Worm (Caenorhabditis elegans) whole organism, L4 larva: Measurements from ENCODE around the gene sdc-3.

Experiments
- F49E8.2 ChIP-seq: sonication (generic microtip); optimal IDR thresholded peaks from 2 replicates; lab custom pipeline; 2016; ENCODE audit warnings: missing compliant biosample characterization, mild to moderate bottlenecking, missing genetic modification characterization, borderline replicate concordance
- Y48G9A.11 ChIP-seq: fragments of 200-800 bp; sonication (Bioruptor generic); IDR thresholded peaks from 2 replicates; pipeline ENCODE4 v1.3.6; 2022; ENCODE audit warnings: missing genetic modification reagents, missing genetic modification characterization, missing compliant biosample characterization
- aha-1 ChIP-seq: fragments of 150-350 bp; peaks from one replicate; lab custom pipeline; 2014; ENCODE audit warnings: missing biosample characterization, missing genetic modification characterization
- aly-2 ChIP-seq: sonication (generic microtip); optimal IDR thresholded peaks from 2 replicates; lab custom pipeline; 2018; ENCODE audit warnings: missing biosample characterization, missing genetic modification characterization
- ama-1 ChIP-seq: fragments of 150-350 bp; optimal IDR thresholded peaks from 2 replicates; lab custom pipeline; 2014; ENCODE audit warnings: inconsistent platforms, mixed read lengths
- ceh-28 ChIP-seq: fragments of 150-350 bp; optimal IDR thresholded peaks from 2 replicates; lab custom pipeline; 2014; ENCODE audit warnings: missing biosample characterization, missing genetic modification reagents, missing genetic modification characterization
- ceh-44 ChIP-seq: fragments of 200-800 bp; sonication (Bioruptor generic); IDR thresholded peaks from 2 replicates; pipeline ENCODE4 v1.3.6; 2022; ENCODE audit warnings: missing genetic modification reagents, missing genetic modification characterization, missing compliant biosample characterization
- ceh-62 ChIP-seq: sonication (generic microtip); optimal IDR thresholded peaks from 2 replicates; lab custom pipeline; 2017; ENCODE audit warnings: missing biosample characterization, missing genetic modification characterization
- ceh-82 ChIP-seq: sonication (generic microtip); optimal IDR thresholded peaks from 2 replicates; lab custom pipeline; 2017; ENCODE audit warnings: missing biosample characterization, missing genetic modification characterization
- ces-1 ChIP-seq: fragments of 150-350 bp; sonication (generic microtip); optimal IDR thresholded peaks from 4 replicates; lab custom pipeline; 2014; ENCODE audit warnings: missing biosample characterization, missing genetic modification reagents, missing genetic modification characterization
- ctbp-1 ChIP-seq: fragments of 200-800 bp; sonication (Bioruptor generic); IDR thresholded peaks from 2 replicates; pipeline ENCODE4 v1.3.6; 2022; ENCODE audit warnings: missing genetic modification reagents, missing genetic modification characterization, missing compliant biosample characterization
- daf-16 ChIP-seq, 3 experiments: sonication (generic microtip); optimal IDR thresholded peaks; 2 replicates each; lab custom pipeline; 2016 to 2017; ENCODE audit warnings: missing genetic modification characterization in 3 of 3, missing genetic modification reagents in 3 of 3, mild to moderate bottlenecking in 2 of 3, missing compliant biosample characterization in 2 of 3, missing biosample characterization in 1 of 3, moderate library complexity in 1 of 3
- dmd-6 ChIP-seq: fragments of 200-800 bp; sonication (Bioruptor generic); IDR thresholded peaks from 2 replicates; pipeline ENCODE4 v1.3.6; 2022; ENCODE audit warnings: missing genetic modification reagents, missing genetic modification characterization, missing compliant biosample characterization
- dmd-8 ChIP-seq: fragments of 200-800 bp; sonication (Bioruptor generic); IDR thresholded peaks from 2 replicates; pipeline ENCODE4 v1.3.6; 2022; ENCODE audit warnings: missing genetic modification characterization, missing compliant biosample characterization
- dmd-9 ChIP-seq: fragments of 200-800 bp; sonication (Bioruptor generic); IDR thresholded peaks from 2 replicates; pipeline ENCODE4 v1.3.6; 2022; ENCODE audit warnings: missing genetic modification reagents, missing genetic modification characterization, missing compliant biosample characterization
- egl-27 ChIP-seq: sonication (generic microtip); optimal IDR thresholded peaks from 3 replicates; lab custom pipeline; 2017; ENCODE audit warnings: missing biosample characterization, missing genetic modification reagents, missing genetic modification characterization
- egl-43 ChIP-seq: fragments of 200-800 bp; sonication (Bioruptor generic); IDR thresholded peaks from 2 replicates; pipeline ENCODE4 v1.3.6; 2022; ENCODE audit warnings: missing genetic modification reagents, missing genetic modification characterization, missing compliant biosample characterization
- fkh-10 ChIP-seq: fragments of 150-350 bp; optimal IDR thresholded peaks from 2 replicates; lab custom pipeline; 2014; ENCODE audit warnings: missing biosample characterization, missing genetic modification reagents, missing genetic modification characterization
- hlh-11 ChIP-seq: fragments of 200-800 bp; sonication (Bioruptor generic); optimal IDR thresholded peaks from 2 replicates; lab custom pipeline; 2018; ENCODE audit warnings: mild to moderate bottlenecking, missing genetic modification characterization, missing compliant biosample characterization
- hlh-30 ChIP-seq: sonication (generic microtip); optimal IDR thresholded peaks from 2 replicates; lab custom pipeline; 2017; ENCODE audit warnings: antibody characterized with exemption, mild to moderate bottlenecking, missing genetic modification characterization, missing compliant biosample characterization; ENCODE audit not compliant: insufficient read depth
- lin-1 ChIP-seq: fragments of 200-800 bp; sonication (Bioruptor generic); IDR thresholded peaks from 2 replicates; pipeline ENCODE4 v1.3.6; 2022; ENCODE audit warnings: missing genetic modification reagents, missing genetic modification characterization, missing compliant biosample characterization
- lin-38 ChIP-seq: fragments of 200-800 bp; sonication (Bioruptor generic); IDR thresholded peaks from 2 replicates; pipeline ENCODE4 v1.3.6; 2022; ENCODE audit warnings: missing genetic modification reagents, missing genetic modification characterization, missing compliant biosample characterization
- lir-3 ChIP-seq: sonication (generic microtip); optimal IDR thresholded peaks from 2 replicates; lab custom pipeline; 2016; ENCODE audit warnings: mild to moderate bottlenecking, missing genetic modification characterization, missing compliant biosample characterization
- lsy-2 ChIP-seq, 2 experiments: fragments of 150-350 bp in 1 of 2; sonication (generic microtip) in 1 of 2; optimal IDR thresholded peaks; 2 replicates each; lab custom pipeline; 2014 to 2017; ENCODE audit warnings: missing biosample characterization in 2 of 2, missing genetic modification characterization in 2 of 2
- madf-5 ChIP-seq, 2 experiments: fragments of 200-800 bp; sonication (Bioruptor generic); IDR thresholded peaks; 2 replicates each; pipeline ENCODE4 v1.3.6; 2022; ENCODE audit warnings: missing compliant biosample characterization in 2 of 2, missing genetic modification characterization in 2 of 2
- mdt-29 ChIP-seq: fragments of 200-800 bp; sonication (Bioruptor generic); IDR thresholded peaks from 2 replicates; pipeline ENCODE4 v1.3.6; 2022; ENCODE audit warnings: missing genetic modification reagents, missing genetic modification characterization, missing compliant biosample characterization
- mes-2 ChIP-seq: sonication (generic microtip); optimal IDR thresholded peaks from 2 replicates; lab custom pipeline; 2016; ENCODE audit warnings: missing genotype, mild to moderate bottlenecking, missing genetic modification characterization, missing compliant biosample characterization; ENCODE audit not compliant: poor library complexity, severe bottlenecking
- nhr-10 ChIP-seq: fragments of 150-350 bp; optimal IDR thresholded peaks from 2 replicates; lab custom pipeline; 2014; ENCODE audit warnings: missing biosample characterization, missing genetic modification characterization
- nhr-237 ChIP-seq: sonication (generic microtip); optimal IDR thresholded peaks from 2 replicates; lab custom pipeline; 2017; ENCODE audit warnings: missing biosample characterization, missing genetic modification characterization
- nhr-25 ChIP-seq: sonication (generic microtip); optimal IDR thresholded peaks from 2 replicates; lab custom pipeline; 2017; ENCODE audit warnings: missing genetic modification characterization, mild to moderate bottlenecking, missing compliant biosample characterization, antibody characterized with exemption, moderate library complexity, borderline replicate concordance; ENCODE audit not compliant: insufficient read depth
- nhr-41 ChIP-seq: fragments of 200-800 bp; sonication (Bioruptor generic); IDR thresholded peaks from 2 replicates; pipeline ENCODE4 v1.3.6; 2022; ENCODE audit warnings: missing genetic modification reagents, missing genetic modification characterization, missing compliant biosample characterization
- nhr-48 ChIP-seq: sonication (generic microtip); optimal IDR thresholded peaks from 2 replicates; lab custom pipeline; 2016; ENCODE audit warnings: mild to moderate bottlenecking, missing genetic modification characterization, missing compliant biosample characterization
- nhr-6 ChIP-seq: fragments of 150-350 bp; optimal IDR thresholded peaks from 2 replicates; lab custom pipeline; 2014; ENCODE audit warnings: missing biosample characterization, missing genetic modification characterization
- nhr-77 ChIP-seq: fragments of 150-350 bp; optimal IDR thresholded peaks from 2 replicates; lab custom pipeline; 2014; ENCODE audit warnings: missing biosample characterization, missing genetic modification characterization
- pha-4 ChIP-seq, 2 experiments: fragments of 150-350 bp in 1 of 2; fragments of 200-800 bp in 1 of 2; sonication (Bioruptor generic) in 1 of 2; IDR thresholded peaks in 1 of 2; optimal IDR thresholded peaks in 1 of 2; 2 replicates each; pipeline versions ENCODE4 v1.3.6 to Lab custom; 2014 to 2022; ENCODE audit warnings: missing genetic modification characterization in 2 of 2, missing genetic modification reagents in 2 of 2, missing biosample characterization in 1 of 2, missing compliant biosample characterization in 1 of 2
- php-3 ChIP-seq: fragments of 200-800 bp; sonication (Bioruptor generic); IDR thresholded peaks from 2 replicates; pipeline ENCODE4 v1.3.6; 2022; ENCODE audit warnings: missing genetic modification reagents, missing genetic modification characterization, missing compliant biosample characterization
- rbr-2 ChIP-seq: sonication (generic microtip); optimal IDR thresholded peaks from 2 replicates; lab custom pipeline; 2016; ENCODE audit warnings: missing genotype, missing genetic modification characterization, missing compliant biosample characterization
- set-16 ChIP-seq: fragments of 200-800 bp; sonication (Bioruptor generic); IDR thresholded peaks from 2 replicates; pipeline ENCODE4 v1.3.6; 2022; ENCODE audit warnings: missing genetic modification reagents, missing genetic modification characterization, missing compliant biosample characterization
- snpc-4 ChIP-seq: fragments of 150-350 bp; optimal IDR thresholded peaks from 2 replicates; lab custom pipeline; 2014; ENCODE audit warnings: missing biosample characterization, missing genetic modification characterization
- tra-1 ChIP-seq: fragments of 200-800 bp; sonication (Bioruptor generic); IDR thresholded peaks from 2 replicates; pipeline ENCODE4 v1.3.6; 2022; ENCODE audit warnings: missing genetic modification reagents, missing genetic modification characterization, missing compliant biosample characterization
- unc-130 ChIP-seq: sonication (generic microtip); optimal IDR thresholded peaks from 2 replicates; lab custom pipeline; 2016; ENCODE audit warnings: missing genetic modification reagents, missing genetic modification characterization, missing compliant biosample characterization
- unc-62 ChIP-seq, 3 experiments: fragments of 150-350 bp in 1 of 3; sonication (generic microtip); optimal IDR thresholded peaks in 2 of 3; peaks in 1 of 3; 1 replicate in 1 of 3; 2 replicates in 2 of 3; lab custom pipeline; 2014 to 2017; ENCODE audit warnings: missing biosample characterization in 3 of 3, missing genetic modification characterization in 3 of 3, missing genetic modification reagents in 3 of 3, missing genotype in 1 of 3
- zag-1 ChIP-seq: fragments of 150-350 bp; optimal IDR thresholded peaks from 2 replicates; lab custom pipeline; 2014; ENCODE audit warnings: missing biosample characterization, missing genetic modification characterization
- zip-11 ChIP-seq: fragments of 200-800 bp; sonication (Bioruptor generic); IDR thresholded peaks from 2 replicates; pipeline ENCODE4 v1.3.6; 2022; ENCODE audit warnings: missing genetic modification characterization, missing compliant biosample characterization

The sdc-3 gene

ce11 chrV:15067165-15067564 is 19.2 kb upstream of the sdc-3 start, which contains the start of gene C25D7.10:
C25D7.10 (plus strand) TSS chrV:15067465.
- TF ChIP-seq lin-38 (GFP tag; lab: Robert Waterston, UW) (peak; percentile 27; the same call in 1 of the 2 replicates), pha-4 (GFP tag; IDR thresholded peaks at IDR 0.05; lab: Robert Waterston, UW) (no peak), pha-4 (tag; optimal IDR thresholded peaks at IDR 0.05; lab: Kevin White, UChicago) (no peak), ces-1 (GFP tag; lab: Kevin White, UChicago) (no peak), egl-27 (tag; lab: Kevin White, UChicago) (no peak), mes-2 (no peak)

- TF ChIP-seq unc-130 (GFP tag; lab: Kevin White, UChicago): peak; percentile 75
- no peak for TF ChIP-seq daf-16 (GFP tag; optimal IDR thresholded peaks at IDR 0.05; lab: Kevin White, UChicago)
- TF ChIP-seq daf-16 (tag; optimal IDR thresholded peaks at IDR 0.05; lab: Kevin White, UChicago): peak; percentile 1
- TF ChIP-seq dmd-6 (GFP tag; lab: Robert Waterston, UW): no peak
- peak; percentile 81 for TF ChIP-seq aha-1
- no peak for TF ChIP-seq ceh-82 (tag; lab: Kevin White, UChicago)
- peak in 1 of 2 experiments; percentile 47 for TF ChIP-seq unc-62 (GFP tag; optimal IDR thresholded peaks at IDR 0.05 in 1 of 2; lab: Kevin White, UChicago)
- no peak for TF ChIP-seq unc-62 (tag; optimal IDR thresholded peaks at IDR 0.05; lab: Kevin White, UChicago)
These were observed 17.9 kb upstream of the sdc-3 start, which contains the start of gene otub-1 for ce11 chrV:15065837-15066348. otub-1 (plus strand) TSS chrV:15066298.

- TF ChIP-seq nhr-6 (tag; lab: Kevin White, UChicago) (peak; percentile 60), F49E8.2 (tag; lab: Kevin White, UChicago) (no peak), madf-5 (GFP tag; IDR thresholded peaks at IDR 0.05; lab: Robert Waterston, UW) (no peak), ceh-44 (GFP tag; lab: Robert Waterston, UW) (no peak), nhr-77 (tag; lab: Kevin White, UChicago) (peak; percentile 16), zag-1 (tag; lab: Kevin White, UChicago) (no peak), snpc-4 (tag; lab: Kevin White, UChicago) (no peak), nhr-25 (no peak), nhr-41 (GFP tag; lab: Robert Waterston, UW) (no peak), nhr-48 (tag; lab: Kevin White, UChicago) (no peak), ama-1 (lab: Kevin White, UChicago) (no peak), hlh-30 (tag; lab: Kevin White, UChicago) (no peak), fkh-10 (GFP tag; lab: Kevin White, UChicago) (no peak), unc-130 (GFP tag; lab: Kevin White, UChicago) (no peak), tra-1 (GFP tag; lab: Robert Waterston, UW) (no peak), rbr-2 (tag; lab: Kevin White, UChicago) (peak; percentile 15), dmd-8 (GFP tag; lab: Robert Waterston, UW) (no peak), ces-1 (GFP tag; lab: Kevin White, UChicago) (no peak), dmd-9 (GFP tag; lab: Robert Waterston, UW) (peak; percentile 49; the same call in 1 of the 2 replicates), nhr-237 (tag; lab: Kevin White, UChicago) (no peak), set-16 (peak; percentile 52), ceh-62 (tag; lab: Kevin White, UChicago) (no peak), egl-27 (tag; lab: Kevin White, UChicago) (no peak), aly-2 (no peak), mdt-29 (GFP tag; lab: Robert Waterston, UW) (no peak), nhr-10 (tag; lab: Kevin White, UChicago) (no peak), lir-3 (tag; lab: Kevin White, UChicago) (no peak), ctbp-1 (GFP tag; lab: Robert Waterston, UW) (no peak), Y48G9A.11 (GFP tag; lab: Robert Waterston, UW) (no peak), php-3 (no peak), lsy-2 (tag; optimal IDR thresholded peaks at IDR 0.05; lab: Kevin White, UChicago) (peak in 1 of 2 experiments; percentile 28), zip-11 (GFP tag; lab: Robert Waterston, UW) (no peak), hlh-11 (tag; lab: Kevin White, UChicago) (peak; percentile 56), egl-43 (GFP tag; lab: Robert Waterston, UW) (0 out of 2 replicates have a peak, but pooled peaks have one; percentile 34), lin-1 (GFP tag; lab: Robert Waterston, UW) (no peak), ceh-28 (tag; lab: Kevin White, UChicago) (no peak)
These were observed 17.2 kb upstream of the sdc-3 start, which contains the start of gene C25D7.9 for ce11 chrV:15065068-15065744. C25D7.9 (plus strand) TSS chrV:15065135.
